Worm (Caenorhabditis elegans): ENCODE results near the gene unc-105.

- TF ChIP-seq aly-2 (tag; optimal IDR thresholded peaks at IDR 0.05) = no peak
- TF ChIP-seq egl-27 (tag; optimal IDR thresholded peaks at IDR 0.05) = no peak
- TF ChIP-seq fos-1 (tag; optimal IDR thresholded peaks at IDR 0.05) = no peak
- no peak for TF ChIP-seq F13H6.1 (tag; optimal IDR thresholded peaks at IDR 0.05)
- TF ChIP-seq ZK546.5 (tag; optimal IDR thresholded peaks at IDR 0.05) = no peak
- no peak for TF ChIP-seq ama-1 (optimal IDR thresholded peaks at IDR 0.05)
- no peak for TF ChIP-seq zag-1 (tag; optimal IDR thresholded peaks at IDR 0.05)
- TF ChIP-seq alr-1 (tag; optimal IDR thresholded peaks at IDR 0.05) = no peak
- TF ChIP-seq skn-1 (tag; optimal IDR thresholded peaks at IDR 0.05) = no peak
- TF ChIP-seq C34F6.9 (tag; optimal IDR thresholded peaks at IDR 0.05) = no peak
- no peak for TF ChIP-seq nhr-10 (tag; optimal IDR thresholded peaks at IDR 0.05)
Measured at ce11 chrII:8126617-8127016, 10.4 kb downstream of the unc-105 start.
